Fruit fly (Drosophila melanogaster) whole organism, embryonic: ENCODE results near the gene Zip88E.

ENCODE experiments used
- Atf-2 ChIP-seq: fragments of 200-800 bp; sonication (Bioruptor generic); optimal IDR thresholded peaks from 2 replicates; lab custom pipeline; 2016; ENCODE audit warnings: missing biosample characterization, missing genetic modification characterization
- CG10431 ChIP-seq: fragments of 200-800 bp; sonication (Bioruptor generic); optimal IDR thresholded peaks from 3 replicates; lab custom pipeline; 2018; ENCODE audit warnings: missing biosample characterization, mild to moderate bottlenecking, missing genetic modification characterization
- CG10979 ChIP-seq: fragments of 200-800 bp; sonication (Bioruptor generic); optimal IDR thresholded peaks from 2 replicates; lab custom pipeline; 2018; ENCODE audit warnings: missing biosample characterization, mild to moderate bottlenecking, missing genetic modification characterization, moderate library complexity
- CG12155 ChIP-seq: fragments of 200-800 bp; sonication (Bioruptor generic); optimal IDR thresholded peaks from 3 replicates; lab custom pipeline; 2016; ENCODE audit warnings: missing biosample characterization, missing genetic modification characterization
- CG13624 ChIP-seq: fragments of 200-800 bp; sonication (Bioruptor generic); optimal IDR thresholded peaks from 2 replicates; lab custom pipeline; 2016; ENCODE audit warnings: missing biosample characterization, missing genetic modification characterization
- CG1792 ChIP-seq: fragments of 200-800 bp; sonication (Bioruptor generic); optimal IDR thresholded peaks from 2 replicates; lab custom pipeline; 2016; ENCODE audit warnings: missing biosample characterization, missing genetic modification characterization
- CG18619 ChIP-seq: fragments of 200-800 bp; sonication (Bioruptor generic); optimal IDR thresholded peaks from 3 replicates; lab custom pipeline; 2017; ENCODE audit warnings: missing biosample characterization, mild to moderate bottlenecking, missing genetic modification characterization
- CG2116 ChIP-seq: fragments of 200-800 bp; sonication (Bioruptor generic); optimal IDR thresholded peaks from 3 replicates; lab custom pipeline; 2018; ENCODE audit warnings: missing biosample characterization, mild to moderate bottlenecking, missing genetic modification characterization
- CG2889 ChIP-seq: fragments of 200-800 bp; sonication (Bioruptor generic); IDR thresholded peaks from 3 replicates; pipeline ENCODE4 v1.3.6; 2022; ENCODE audit warnings: missing biosample characterization, missing genetic modification characterization
- CG30403 ChIP-seq: fragments of 200-800 bp; sonication (Bioruptor generic); optimal IDR thresholded peaks from 3 replicates; lab custom pipeline; 2016; ENCODE audit warnings: missing biosample characterization, missing genetic modification characterization
- CG31388 ChIP-seq: fragments of 200-800 bp; sonication (Bioruptor generic); optimal IDR thresholded peaks from 2 replicates; lab custom pipeline; 2016; ENCODE audit warnings: missing biosample characterization, missing genetic modification characterization
- CG34224 ChIP-seq: fragments of 200-800 bp; sonication (Bioruptor generic); IDR thresholded peaks from 3 replicates; pipeline ENCODE4 v1.3.6; 2022; ENCODE audit warnings: missing biosample characterization, missing genetic modification characterization; ENCODE audit not compliant: partially characterized antibody
- CG3995 ChIP-seq: fragments of 200-800 bp; sonication (Bioruptor generic); optimal IDR thresholded peaks from 3 replicates; lab custom pipeline; 2016; ENCODE audit warnings: missing biosample characterization, missing genetic modification characterization
- CG42726 ChIP-seq: fragments of 200-800 bp; sonication (Bioruptor generic); IDR thresholded peaks from 2 replicates; pipeline ENCODE4 v1.3.6; 2022; ENCODE audit warnings: missing biosample characterization, missing genetic modification characterization; ENCODE audit not compliant: partially characterized antibody
- CG5245 ChIP-seq: fragments of 200-800 bp; sonication (Bioruptor generic); optimal IDR thresholded peaks from 3 replicates; lab custom pipeline; 2016; ENCODE audit warnings: missing biosample characterization, missing genetic modification characterization
- CG7271 ChIP-seq: fragments of 200-800 bp; sonication (Bioruptor generic); optimal IDR thresholded peaks from 2 replicates; lab custom pipeline; 2018; ENCODE audit warnings: missing biosample characterization, mild to moderate bottlenecking, missing genetic modification characterization, moderate library complexity
- CG7987 ChIP-seq: fragments of 200-800 bp; sonication (Bioruptor generic); optimal IDR thresholded peaks from 2 replicates; lab custom pipeline; 2018; ENCODE audit warnings: missing biosample characterization, mild to moderate bottlenecking, missing genetic modification characterization, moderate library complexity
- CG8924 ChIP-seq: fragments of 200-800 bp; optimal IDR thresholded peaks from 3 replicates; lab custom pipeline; 2019; ENCODE audit warnings: missing biosample characterization, mild to moderate bottlenecking, missing genetic modification characterization, moderate library complexity
- CG9932 ChIP-seq: fragments of 200-800 bp; sonication (Bioruptor generic); IDR thresholded peaks from 2 replicates; pipeline ENCODE4 v1.3.6; 2022; ENCODE audit warnings: missing biosample characterization, missing genetic modification characterization
- Camta ChIP-seq: fragments of 200-800 bp; sonication (Bioruptor generic); optimal IDR thresholded peaks from 2 replicates; lab custom pipeline; 2016; ENCODE audit warnings: missing biosample characterization, missing genetic modification characterization
- Dbx ChIP-seq: fragments of 200-800 bp; sonication (Bioruptor generic); IDR thresholded peaks from 3 replicates; pipeline ENCODE4 v1.3.6; 2022; ENCODE audit warnings: missing biosample characterization, missing genetic modification characterization
- GATAe ChIP-seq: fragments of 200-800 bp; sonication (Bioruptor generic); conservative IDR thresholded peaks from 2 replicates; pipeline ENCODE4 v1.3.6; 2022; ENCODE audit warnings: missing biosample characterization, missing genetic modification characterization
- HLH3B ChIP-seq: fragments of 200-800 bp; sonication (Bioruptor generic); IDR thresholded peaks from 2 replicates; pipeline ENCODE4 v1.3.6; 2022; ENCODE audit warnings: missing biosample characterization, missing genetic modification characterization
- Hr51 ChIP-seq, 2 experiments: fragments of 200-800 bp; sonication (Bioruptor generic); optimal IDR thresholded peaks; 2 replicates in 1 of 2; 3 replicates in 1 of 2; lab custom pipeline; 2016 to 2018; ENCODE audit warnings: missing biosample characterization in 2 of 2, missing genetic modification characterization in 2 of 2, mild to moderate bottlenecking in 1 of 2, moderate library complexity in 1 of 2
- MESR4 ChIP-seq: fragments of 200-800 bp; sonication (Bioruptor generic); optimal IDR thresholded peaks from 2 replicates; lab custom pipeline; 2018; ENCODE audit warnings: missing biosample characterization, mild to moderate bottlenecking, missing genetic modification characterization, moderate library complexity
- Mrtf ChIP-seq: fragments of 200-800 bp; sonication (Bioruptor generic); IDR thresholded peaks from 3 replicates; pipeline ENCODE4 v1.3.6; 2022; ENCODE audit warnings: missing biosample characterization, missing genetic modification characterization
- Myb ChIP-seq: fragments of 200-800 bp; sonication (Bioruptor generic); optimal IDR thresholded peaks from 2 replicates; lab custom pipeline; 2016; ENCODE audit warnings: missing biosample characterization, missing genetic modification characterization
- Nf-YB ChIP-seq: fragments of 200-800 bp; sonication (Bioruptor generic); optimal IDR thresholded peaks from 3 replicates; lab custom pipeline; 2019; ENCODE audit warnings: missing biosample characterization, mild to moderate bottlenecking, missing genetic modification characterization, moderate library complexity
- Opbp ChIP-seq: fragments of 200-800 bp; sonication (Bioruptor generic); IDR thresholded peaks from 3 replicates; pipeline ENCODE4 v1.3.6; 2022; ENCODE audit warnings: missing biosample characterization, missing genetic modification characterization; ENCODE audit not compliant: partially characterized antibody
- Rfx ChIP-seq: fragments of 200-800 bp; sonication (Bioruptor generic); IDR thresholded peaks from 2 replicates; pipeline ENCODE4 v1.3.6; 2022; ENCODE audit warnings: missing biosample characterization, missing genetic modification characterization
- Sry-δ ChIP-seq: fragments of 200-800 bp; sonication (Bioruptor generic); optimal IDR thresholded peaks from 2 replicates; lab custom pipeline; 2016; ENCODE audit warnings: missing biosample characterization, missing genetic modification characterization
- Usf ChIP-seq: fragments of 200-800 bp; sonication (Bioruptor generic); optimal IDR thresholded peaks from 2 replicates; lab custom pipeline; 2017; ENCODE audit warnings: missing genotype, missing biosample characterization, missing genetic modification characterization
- ara ChIP-seq: fragments of 200-800 bp; sonication (Bioruptor generic); IDR thresholded peaks from 2 replicates; pipeline ENCODE4 v1.3.6; 2022; ENCODE audit warnings: missing biosample characterization, missing genetic modification characterization
- bigmax ChIP-seq: fragments of 200-800 bp; sonication (Bioruptor generic); optimal IDR thresholded peaks from 2 replicates; lab custom pipeline; 2018; ENCODE audit warnings: missing biosample characterization, mild to moderate bottlenecking, missing genetic modification characterization
- bowl ChIP-seq: fragments of 200-800 bp; sonication (Bioruptor generic); IDR thresholded peaks from 2 replicates; pipeline ENCODE4 v1.3.6; 2022; ENCODE audit warnings: missing biosample characterization, missing genetic modification characterization
- cas ChIP-seq: fragments of 200-800 bp; sonication (Bioruptor generic); IDR thresholded peaks from 2 replicates; pipeline ENCODE4 v1.3.6; 2022; ENCODE audit warnings: missing biosample characterization, missing genetic modification characterization
- chn ChIP-seq: fragments of 200-800 bp; sonication (Bioruptor generic); optimal IDR thresholded peaks from 2 replicates; lab custom pipeline; 2016; ENCODE audit warnings: missing biosample characterization, missing genetic modification characterization
- gro ChIP-seq: fragments of 200-800 bp; sonication (Bioruptor generic); optimal IDR thresholded peaks from 2 replicates; lab custom pipeline; 2016; ENCODE audit warnings: missing biosample characterization, missing genetic modification characterization
- inv ChIP-seq: fragments of 200-800 bp; sonication (Bioruptor generic); IDR thresholded peaks from 2 replicates; pipeline ENCODE4 v1.3.6; 2022; ENCODE audit warnings: missing biosample characterization, missing genetic modification characterization; ENCODE audit not compliant: partially characterized antibody
- mam ChIP-seq: fragments of 200-800 bp; sonication (Bioruptor generic); optimal IDR thresholded peaks from 3 replicates; lab custom pipeline; 2016; ENCODE audit warnings: missing biosample characterization, missing genetic modification characterization
- nmo ChIP-seq: fragments of 200-800 bp; sonication (Bioruptor generic); optimal IDR thresholded peaks from 2 replicates; lab custom pipeline; 2018; ENCODE audit warnings: missing biosample characterization, mild to moderate bottlenecking, missing genetic modification characterization, moderate library complexity
- nom ChIP-seq: fragments of 200-800 bp; sonication (Bioruptor generic); optimal IDR thresholded peaks from 2 replicates; lab custom pipeline; 2017; ENCODE audit warnings: missing biosample characterization, missing genetic modification characterization, mild to moderate bottlenecking, moderate library complexity, missing genetic modification reagents
- phol ChIP-seq: fragments of 200-800 bp; sonication (Bioruptor generic); optimal IDR thresholded peaks from 3 replicates; lab custom pipeline; 2018; ENCODE audit warnings: missing biosample characterization, mild to moderate bottlenecking, missing genetic modification characterization, moderate library complexity
- pros ChIP-seq: fragments of 200-800 bp; sonication (Bioruptor generic); optimal IDR thresholded peaks from 3 replicates; lab custom pipeline; 2019; ENCODE audit warnings: missing biosample characterization, mild to moderate bottlenecking, missing genetic modification characterization, moderate library complexity
- ranshi ChIP-seq: fragments of 200-800 bp; sonication (Bioruptor generic); IDR thresholded peaks from 2 replicates; pipeline ENCODE4 v1.3.6; 2022; ENCODE audit warnings: missing biosample characterization, missing genetic modification characterization
- slbo ChIP-seq: fragments of 200-800 bp; sonication (Bioruptor generic); IDR thresholded peaks from 2 replicates; pipeline ENCODE4 v1.3.6; 2022; ENCODE audit warnings: missing biosample characterization, missing genetic modification characterization
- sna ChIP-seq: fragments of 200-800 bp; sonication (Bioruptor generic); IDR thresholded peaks from 2 replicates; pipeline ENCODE4 v1.3.6; 2022; ENCODE audit warnings: missing biosample characterization, missing genetic modification characterization; ENCODE audit not compliant: partially characterized antibody
- trem ChIP-seq: fragments of 200-800 bp; optimal IDR thresholded peaks from 3 replicates; lab custom pipeline; 2019; ENCODE audit warnings: missing biosample characterization, mild to moderate bottlenecking, missing genetic modification characterization, moderate library complexity

Zip88E gene

DNA sequence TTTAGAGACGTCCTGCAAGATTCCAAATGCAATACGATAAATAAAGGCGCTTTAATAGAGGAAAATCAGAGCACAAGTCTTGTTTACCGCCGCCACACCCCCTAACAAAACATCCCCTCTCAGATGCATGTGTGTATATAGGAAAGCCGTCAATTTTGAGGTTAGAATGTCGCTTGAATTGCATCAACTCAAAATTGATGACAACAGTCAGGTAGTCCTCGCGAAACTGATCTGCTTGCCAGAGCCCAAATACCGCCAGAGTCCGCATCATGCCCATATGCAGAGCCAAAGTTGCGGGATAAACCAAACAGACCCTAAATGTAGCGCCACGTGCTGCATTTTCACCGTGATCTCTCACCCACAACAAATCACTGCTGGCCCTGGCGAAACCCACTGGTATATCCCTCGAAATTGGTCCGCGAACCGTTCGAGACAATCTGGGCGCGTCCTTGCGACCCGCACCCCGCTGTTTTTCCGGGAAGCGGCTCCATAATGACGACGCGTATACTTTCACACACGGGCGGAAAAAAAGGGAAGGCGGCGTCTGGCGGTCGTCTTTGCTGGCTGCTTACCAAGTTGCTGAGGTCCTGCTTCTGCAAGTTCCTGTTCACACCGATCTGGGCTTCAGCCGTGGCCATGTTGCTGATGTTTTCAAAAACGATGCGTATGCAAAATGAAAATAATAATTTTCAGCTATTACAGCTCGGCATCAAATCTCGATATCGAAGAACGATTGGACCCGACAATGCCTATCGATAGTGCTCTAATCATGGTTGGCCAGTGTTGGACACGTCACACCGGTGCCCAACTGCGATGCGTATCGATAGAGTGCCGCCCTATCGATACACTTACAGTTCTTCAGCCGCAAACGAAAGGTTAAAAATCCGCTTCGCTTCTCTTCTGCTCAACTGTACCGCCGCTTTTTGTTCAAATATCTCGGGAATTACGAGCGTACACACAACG is 5.5 kb upstream of the Zip88E start, which contains the start of the genes eIF2gamma and Set (continued):
- TF ChIP-seq CG10979 (tag; lab: Kevin White, UChicago) (peak; percentile 10), bigmax (GFP tag; lab: Kevin White, UChicago) (peak; percentile 95), CG30403 (GFP tag; lab: Kevin White, UChicago) (peak; percentile 22), Myb (GFP tag; lab: Kevin White, UChicago) (peak; percentile 59), sna (GFP tag; lab: Robert Waterston, UW) (peak; percentile 88), CG42726 (peak; percentile 98), inv (GFP tag; lab: Robert Waterston, UW) (peak; percentile 96), Atf-2 (GFP tag; lab: Kevin White, UChicago) (peak; percentile 11), mam (GFP tag; lab: Kevin White, UChicago) (peak; percentile 58), MESR4 (GFP tag; lab: Kevin White, UChicago) (peak; percentile 53), Dbx (GFP tag; lab: Robert Waterston, UW) (peak; percentile 64), Nf-YB (GFP tag; lab: Kevin White, UChicago) (no peak), Camta (GFP tag; lab: Kevin White, UChicago) (no peak), CG31388 (no peak), Sry-δ (peak; percentile 92), Usf (GFP tag; lab: Kevin White, UChicago) (no peak), Rfx (GFP tag; lab: Robert Waterston, UW) (peak; percentile 86), CG8924 (peak; percentile 2), trem (tag; lab: Kevin White, UChicago) (peak; percentile 74), CG12155 (peak; percentile 30), Opbp (GFP tag; lab: Robert Waterston, UW) (peak; percentile 98), chn (GFP tag; lab: Kevin White, UChicago) (no peak), pros (no peak), ara (peak; percentile 53; the same call in 1 of the 2 replicates), bowl (no peak), Mrtf (0 out of 3 replicates have a peak, but pooled peaks have one; percentile 33), CG9932 (GFP tag; lab: Robert Waterston, UW) (peak; percentile 87), ranshi (peak; percentile 54; the same call in 1 of the 2 replicates), CG34224 (peak; percentile 96), cas (GFP tag; lab: Robert Waterston, UW) (0 out of 2 replicates have a peak, but pooled peaks have one; percentile 29), CG10431 (GFP tag; lab: Kevin White, UChicago) (peak; percentile 15), CG2889 (GFP tag; lab: Robert Waterston, UW) (no peak), gro (GFP tag; lab: Kevin White, UChicago) (peak; percentile 60), CG2116 (peak; percentile 96), CG5245 (GFP tag; lab: Kevin White, UChicago) (no peak), CG3995 (GFP tag; lab: Kevin White, UChicago) (peak; percentile 78), CG7987 (GFP tag; lab: Kevin White, UChicago) (peak; percentile 42), CG18619 (GFP tag; lab: Kevin White, UChicago) (no peak), slbo (GFP tag; lab: Robert Waterston, UW) (peak; percentile 72), nmo (GFP tag; lab: Kevin White, UChicago) (peak; percentile 54), CG1792 (GFP tag; lab: Kevin White, UChicago) (no peak), phol (peak; percentile 62), CG13624 (GFP tag; lab: Kevin White, UChicago) (peak; percentile 37), CG7271 (tag; lab: Kevin White, UChicago) (no peak), Hr51 (GFP tag; optimal IDR thresholded peaks at IDR 0.05; lab: Kevin White, UChicago) (peak in 1 of 2 experiments; percentile 14), nom (GFP tag; lab: Kevin White, UChicago) (peak; percentile 18), GATAe (GFP tag; lab: Robert Waterston, UW) (0 out of 2 replicates have a peak, but pooled peaks have one; percentile 13), HLH3B (GFP tag; lab: Robert Waterston, UW) (no peak)
